Fruit fly (Drosophila melanogaster) whole organism, embryonic: ENCODE data around the gene CG43850.
A peak's percentile ranks its signal among the peaks of the same experiment; 100 is the strongest.

ENCODE experiments used
- Atf-2 ChIP-seq: fragments of 200-800 bp; sonication (Bioruptor generic); optimal IDR thresholded peaks from 2 replicates; lab custom pipeline; 2016; ENCODE audit warnings: missing biosample characterization, missing genetic modification characterization
- B-H1 ChIP-seq: fragments of 200-800 bp; sonication (Bioruptor generic); IDR thresholded peaks from 3 replicates; pipeline ENCODE4 v1.3.6; 2022; ENCODE audit warnings: missing biosample characterization, missing genetic modification characterization
- Blimp-1 ChIP-seq: fragments of 200-800 bp; sonication (Bioruptor generic); optimal IDR thresholded peaks from 3 replicates; lab custom pipeline; 2018; ENCODE audit warnings: missing biosample characterization, missing genetic modification characterization, mild to moderate bottlenecking, moderate library complexity, missing genetic modification reagents
- CG10147 ChIP-seq: fragments of 200-800 bp; sonication (Bioruptor generic); optimal IDR thresholded peaks from 2 replicates; lab custom pipeline; 2019; ENCODE audit warnings: missing biosample characterization, mild to moderate bottlenecking, missing genetic modification characterization, moderate library complexity
- CG10543 ChIP-seq: fragments of 200-800 bp; sonication (Bioruptor generic); optimal IDR thresholded peaks from 3 replicates; lab custom pipeline; 2017; ENCODE audit warnings: missing biosample characterization, mild to moderate bottlenecking, missing genetic modification characterization, moderate library complexity
- CG10565 ChIP-seq: fragments of 200-800 bp; sonication (Bioruptor generic); optimal IDR thresholded peaks from 3 replicates; lab custom pipeline; 2016; ENCODE audit warnings: missing biosample characterization, mild to moderate bottlenecking, missing genetic modification characterization
- CG11085 ChIP-seq: fragments of 200-800 bp; sonication (Bioruptor generic); IDR thresholded peaks from 2 replicates; pipeline ENCODE4 v1.3.6; 2022; ENCODE audit warnings: missing biosample characterization, missing genetic modification characterization
- CG11456 ChIP-seq: fragments of 200-800 bp; sonication (Bioruptor generic); IDR thresholded peaks from 3 replicates; pipeline ENCODE4 v1.3.6; 2022; ENCODE audit warnings: missing biosample characterization, missing genetic modification characterization
- CG12219 ChIP-seq: fragments of 200-800 bp; sonication (Bioruptor generic); optimal IDR thresholded peaks from 3 replicates; lab custom pipeline; 2018; ENCODE audit warnings: missing biosample characterization, mild to moderate bottlenecking, missing genetic modification characterization
- CG13624 ChIP-seq: fragments of 200-800 bp; sonication (Bioruptor generic); optimal IDR thresholded peaks from 2 replicates; lab custom pipeline; 2016; ENCODE audit warnings: missing biosample characterization, missing genetic modification characterization
- CG17359 ChIP-seq: fragments of 200-800 bp; sonication (Bioruptor generic); optimal IDR thresholded peaks from 3 replicates; lab custom pipeline; 2018; ENCODE audit warnings: missing biosample characterization, mild to moderate bottlenecking, missing genetic modification characterization, moderate library complexity
- CG18011 ChIP-seq: fragments of 200-800 bp; sonication (Bioruptor generic); optimal IDR thresholded peaks from 2 replicates; lab custom pipeline; 2017; ENCODE audit warnings: missing biosample characterization, missing genetic modification characterization, mild to moderate bottlenecking, moderate library complexity, missing genotype
- CG18599 ChIP-seq: fragments of 200-800 bp; sonication (Bioruptor generic); optimal IDR thresholded peaks from 3 replicates; lab custom pipeline; 2017; ENCODE audit warnings: missing biosample characterization, missing genetic modification characterization, mild to moderate bottlenecking, moderate library complexity, missing genetic modification reagents
- CG3065 ChIP-seq: fragments of 200-800 bp; sonication (Bioruptor generic); optimal IDR thresholded peaks from 2 replicates; lab custom pipeline; 2016; ENCODE audit warnings: missing biosample characterization, missing genetic modification characterization
- CG6765 ChIP-seq: fragments of 200-800 bp; sonication (Bioruptor generic); optimal IDR thresholded peaks from 3 replicates; lab custom pipeline; 2017; ENCODE audit warnings: missing biosample characterization, mild to moderate bottlenecking, missing genetic modification characterization
- CG7839 ChIP-seq: fragments of 200-800 bp; sonication (Bioruptor generic); optimal IDR thresholded peaks from 3 replicates; lab custom pipeline; 2018; ENCODE audit warnings: missing biosample characterization, mild to moderate bottlenecking, missing genetic modification characterization, moderate library complexity
- CG8944 ChIP-seq: fragments of 200-800 bp; sonication (Bioruptor generic); optimal IDR thresholded peaks from 3 replicates; lab custom pipeline; 2016; ENCODE audit warnings: missing biosample characterization, missing genetic modification characterization
- CG9797 ChIP-seq: fragments of 200-800 bp; sonication (Bioruptor generic); optimal IDR thresholded peaks from 3 replicates; lab custom pipeline; 2018; ENCODE audit warnings: missing biosample characterization, mild to moderate bottlenecking, missing genetic modification characterization
- CG9817 ChIP-seq: fragments of 200-800 bp; sonication (Bioruptor generic); optimal IDR thresholded peaks from 2 replicates; lab custom pipeline; 2018; ENCODE audit warnings: missing biosample characterization, mild to moderate bottlenecking, missing genetic modification characterization, moderate library complexity
- D19A ChIP-seq: fragments of 200-800 bp; optimal IDR thresholded peaks from 3 replicates; lab custom pipeline; 2019; ENCODE audit warnings: missing biosample characterization, mild to moderate bottlenecking, missing genetic modification characterization, moderate library complexity
- Dfd ChIP-seq, 2 experiments: fragments of >200 bp; optimal IDR thresholded peaks; 2 replicates each; lab custom pipeline; 2017; ENCODE audit warnings: missing biosample characterization in 2 of 2, missing genetic modification characterization in 2 of 2
- HLH3B ChIP-seq: fragments of 200-800 bp; sonication (Bioruptor generic); IDR thresholded peaks from 2 replicates; pipeline ENCODE4 v1.3.6; 2022; ENCODE audit warnings: missing biosample characterization, missing genetic modification characterization
- Hmr ChIP-seq: fragments of 200-800 bp; sonication (Bioruptor generic); optimal IDR thresholded peaks from 3 replicates; lab custom pipeline; 2017; ENCODE audit warnings: mild to moderate bottlenecking, missing biosample characterization, missing genetic modification reagents, missing genetic modification characterization
- Lhr ChIP-seq: fragments of 200-800 bp; sonication (Bioruptor generic); optimal IDR thresholded peaks from 3 replicates; lab custom pipeline; 2017; ENCODE audit warnings: mild to moderate bottlenecking, missing biosample characterization, missing genetic modification reagents, missing genetic modification characterization
- Neu2 ChIP-seq: fragments of 200-800 bp; sonication (Bioruptor generic); optimal IDR thresholded peaks from 3 replicates; lab custom pipeline; 2016; ENCODE audit warnings: missing biosample characterization, missing genetic modification characterization, borderline replicate concordance
- Nf-YB ChIP-seq: fragments of 200-800 bp; sonication (Bioruptor generic); optimal IDR thresholded peaks from 3 replicates; lab custom pipeline; 2019; ENCODE audit warnings: missing biosample characterization, mild to moderate bottlenecking, missing genetic modification characterization, moderate library complexity
- Xbp1 ChIP-seq: fragments of 200-800 bp; sonication (Bioruptor generic); optimal IDR thresholded peaks from 3 replicates; lab custom pipeline; 2016; ENCODE audit warnings: missing biosample characterization, mild to moderate bottlenecking, missing genetic modification characterization
- ase ChIP-seq: fragments of 200-800 bp; sonication (Bioruptor generic); IDR thresholded peaks from 3 replicates; pipeline ENCODE4 v1.3.6; 2022; ENCODE audit warnings: missing biosample characterization, missing genetic modification characterization
- az2 ChIP-seq: fragments of 200-800 bp; sonication (Bioruptor generic); optimal IDR thresholded peaks from 3 replicates; lab custom pipeline; 2016; ENCODE audit warnings: missing biosample characterization, missing genetic modification characterization
- cas ChIP-seq: fragments of 200-800 bp; sonication (Bioruptor generic); IDR thresholded peaks from 2 replicates; pipeline ENCODE4 v1.3.6; 2022; ENCODE audit warnings: missing biosample characterization, missing genetic modification characterization
- corto ChIP-seq: fragments of 200-800 bp; sonication (Bioruptor generic); optimal IDR thresholded peaks from 2 replicates; lab custom pipeline; 2016; ENCODE audit warnings: missing biosample characterization, mild to moderate bottlenecking, missing genetic modification characterization, moderate library complexity
- crc ChIP-seq: fragments of 200-800 bp; sonication (Bioruptor generic); optimal IDR thresholded peaks from 2 replicates; lab custom pipeline; 2016; ENCODE audit warnings: missing biosample characterization, missing genetic modification characterization
- dimm ChIP-seq: fragments of 200-800 bp; sonication (Bioruptor generic); IDR thresholded peaks from 2 replicates; pipeline ENCODE4 v1.3.6; 2022; ENCODE audit warnings: missing biosample characterization, missing genetic modification characterization
- fu2 ChIP-seq: fragments of 200-800 bp; sonication (Bioruptor generic); optimal IDR thresholded peaks from 2 replicates; lab custom pipeline; 2016; ENCODE audit warnings: missing biosample characterization, missing genetic modification characterization
- gcm2 ChIP-seq: fragments of 200-800 bp; sonication (Bioruptor generic); optimal IDR thresholded peaks from 2 replicates; lab custom pipeline; 2016; ENCODE audit warnings: missing biosample characterization, missing genetic modification characterization
- ham ChIP-seq: fragments of 200-800 bp; sonication (Bioruptor generic); IDR thresholded peaks from 2 replicates; pipeline ENCODE4 v1.3.6; 2022; ENCODE audit warnings: missing biosample characterization, missing genetic modification characterization
- kay ChIP-seq: fragments of 200-800 bp; sonication (Bioruptor generic); optimal IDR thresholded peaks from 2 replicates; lab custom pipeline; 2016; ENCODE audit warnings: missing biosample characterization, missing genetic modification characterization
- klu ChIP-seq: fragments of 200-800 bp; sonication (Bioruptor generic); IDR thresholded peaks from 2 replicates; pipeline ENCODE4 v1.3.6; 2022; ENCODE audit warnings: missing biosample characterization, missing genetic modification characterization
- kni ChIP-seq: fragments of 200-800 bp; sonication (Bioruptor generic); optimal IDR thresholded peaks from 3 replicates; lab custom pipeline; 2017; ENCODE audit warnings: mild to moderate bottlenecking, missing biosample characterization, missing genetic modification reagents, missing genetic modification characterization
- lbe ChIP-seq: fragments of 200-800 bp; sonication (Bioruptor generic); optimal IDR thresholded peaks from 2 replicates; lab custom pipeline; 2016; ENCODE audit warnings: missing biosample characterization, mild to moderate bottlenecking, missing genetic modification characterization
- nau ChIP-seq: fragments of 200-800 bp; sonication (Bioruptor generic); optimal IDR thresholded peaks from 3 replicates; lab custom pipeline; 2017; ENCODE audit warnings: missing biosample characterization, mild to moderate bottlenecking, missing genetic modification characterization, missing genetic modification reagents
- p53 ChIP-seq: fragments of 200-800 bp; sonication (Bioruptor generic); optimal IDR thresholded peaks from 2 replicates; lab custom pipeline; 2016; ENCODE audit warnings: missing biosample characterization, missing genetic modification characterization
- pfk ChIP-seq: fragments of 200-800 bp; sonication (Bioruptor generic); optimal IDR thresholded peaks from 2 replicates; lab custom pipeline; 2018; ENCODE audit warnings: missing biosample characterization, mild to moderate bottlenecking, missing genetic modification characterization, moderate library complexity
- pita ChIP-seq: fragments of 200-800 bp; sonication (Bioruptor generic); optimal IDR thresholded peaks from 2 replicates; lab custom pipeline; 2017; ENCODE audit warnings: missing biosample characterization, mild to moderate bottlenecking, missing genetic modification characterization
- ro ChIP-seq: fragments of 200-800 bp; sonication (Bioruptor generic); IDR thresholded peaks from 2 replicates; pipeline ENCODE4 v1.3.6; 2022; ENCODE audit warnings: missing biosample characterization, missing genetic modification characterization
- row ChIP-seq: fragments of 200-800 bp; sonication (Bioruptor generic); IDR thresholded peaks from 3 replicates; pipeline ENCODE4 v1.3.6; 2022; ENCODE audit warnings: missing biosample characterization, missing genetic modification characterization
- tap ChIP-seq: fragments of 200-800 bp; optimal IDR thresholded peaks from 3 replicates; lab custom pipeline; 2019; ENCODE audit warnings: missing biosample characterization, mild to moderate bottlenecking, missing genetic modification characterization, moderate library complexity
- tna ChIP-seq: fragments of 200-800 bp; sonication (Bioruptor generic); IDR thresholded peaks from 2 replicates; pipeline ENCODE4 v1.3.6; 2022; ENCODE audit warnings: missing biosample characterization, missing genetic modification characterization; ENCODE audit not compliant: partially characterized antibody
- wdn ChIP-seq: fragments of 200-800 bp; sonication (Bioruptor generic); IDR thresholded peaks from 2 replicates; pipeline ENCODE4 v1.3.6; 2022; ENCODE audit warnings: missing biosample characterization, missing genetic modification characterization
- zen ChIP-seq: fragments of 200-800 bp; sonication (Bioruptor generic); optimal IDR thresholded peaks from 3 replicates; lab custom pipeline; 2018; ENCODE audit warnings: missing biosample characterization, mild to moderate bottlenecking, missing genetic modification characterization, moderate library complexity

Gene CG43850

DNA sequence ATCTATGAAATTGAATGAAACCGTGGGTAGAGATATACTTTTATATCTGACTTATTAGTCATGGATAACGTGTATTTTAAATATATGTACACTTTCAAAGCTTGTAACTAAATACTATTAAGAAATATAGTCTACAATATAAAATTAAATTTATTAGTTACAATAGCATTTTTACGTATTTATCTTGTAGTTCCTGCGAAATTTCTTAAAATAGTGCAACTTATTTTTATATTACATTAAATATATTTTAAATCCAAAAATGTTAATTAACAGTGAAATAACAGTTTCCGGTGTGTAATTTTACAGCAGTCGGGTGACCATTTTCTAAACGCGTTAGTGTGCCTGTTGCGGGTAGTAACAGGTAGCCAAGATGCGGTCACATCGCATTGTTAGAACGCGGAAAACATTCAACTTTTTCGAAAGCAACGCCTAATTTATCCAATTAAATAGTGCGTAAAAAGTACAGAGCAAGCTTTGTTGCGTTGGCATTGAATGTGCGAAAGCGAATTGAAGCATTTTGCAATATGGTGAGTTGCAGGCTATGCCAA is 16.5 kb upstream of the CG43850 start, which contains the start of the genes CG10859 and CG7110 (continued):
- TF ChIP-seq tna (GFP tag; lab: Robert Waterston, UW), result no peak
- no peak for TF ChIP-seq CG18011
- TF ChIP-seq zen (tag; lab: Kevin White, UChicago), result peak; percentile 39
- no peak for TF ChIP-seq gcm2 (GFP tag; lab: Kevin White, UChicago)
- no peak for TF ChIP-seq ham (GFP tag; lab: Robert Waterston, UW)
- no peak for TF ChIP-seq kay (GFP tag; lab: Kevin White, UChicago)
- TF ChIP-seq CG11085, result no peak
- no peak for TF ChIP-seq dimm (GFP tag; lab: Robert Waterston, UW)
- TF ChIP-seq Nf-YB (GFP tag; lab: Kevin White, UChicago), result peak; percentile 10
- TF ChIP-seq CG10543 (GFP tag; lab: Kevin White, UChicago), result peak; percentile 26
- TF ChIP-seq CG8944 (GFP tag; lab: Kevin White, UChicago), result no peak
- TF ChIP-seq nau (GFP tag; lab: Kevin White, UChicago), result peak; percentile 55
- TF ChIP-seq tap (tag; lab: Kevin White, UChicago), result peak; percentile 28
- TF ChIP-seq CG10565 (GFP tag; lab: Kevin White, UChicago), result no peak
- TF ChIP-seq HLH3B (GFP tag; lab: Robert Waterston, UW), result 0 out of 2 replicates have a peak, but pooled peaks have one; percentile 19
- 0 out of 3 replicates have a peak, but pooled peaks have one; percentile 16 for TF ChIP-seq row (GFP tag; lab: Robert Waterston, UW)
- peak; percentile 66 for TF ChIP-seq Hmr (GFP tag; lab: Kevin White, UChicago)
- no peak for TF ChIP-seq crc
- no peak for TF ChIP-seq CG3065 (GFP tag; lab: Kevin White, UChicago)
- no peak for TF ChIP-seq Neu2 (GFP tag; lab: Kevin White, UChicago)
- no peak for TF ChIP-seq cas (GFP tag; lab: Robert Waterston, UW)
- peak; percentile 1 for TF ChIP-seq CG12219 (GFP tag; lab: Kevin White, UChicago)
- no peak for TF ChIP-seq lbe
- TF ChIP-seq CG6765 (GFP tag; lab: Kevin White, UChicago), result peak; percentile 72
- no peak for TF ChIP-seq CG11456 (GFP tag; lab: Robert Waterston, UW)
- no peak for TF ChIP-seq wdn (GFP tag; lab: Robert Waterston, UW)
- TF ChIP-seq CG7839, result peak; percentile 40
- TF ChIP-seq CG18599 (GFP tag; lab: Kevin White, UChicago), result peak; percentile 43
- TF ChIP-seq Dfd (GFP tag; optimal IDR thresholded peaks at IDR 0.05; lab: Kevin White, UChicago), result no peak
- no peak for TF ChIP-seq pita (GFP tag; lab: Kevin White, UChicago)
- peak; percentile 26 for TF ChIP-seq pfk (GFP tag; lab: Kevin White, UChicago)
- peak; percentile 24 for TF ChIP-seq CG9817 (tag; lab: Kevin White, UChicago)
- TF ChIP-seq az2 (GFP tag; lab: Kevin White, UChicago), result no peak
- no peak for TF ChIP-seq kni (GFP tag; lab: Kevin White, UChicago)
- TF ChIP-seq Blimp-1 (GFP tag; lab: Kevin White, UChicago), result no peak
- TF ChIP-seq ase (GFP tag; lab: Robert Waterston, UW), result no peak; the same call in 2 of the 3 replicates
- TF ChIP-seq corto (GFP tag; lab: Kevin White, UChicago), result no peak
- TF ChIP-seq CG10147 (GFP tag; lab: Kevin White, UChicago), result peak; percentile 37
- peak; percentile 7 for TF ChIP-seq CG13624 (GFP tag; lab: Kevin White, UChicago)
- TF ChIP-seq CG17359 (tag; lab: Kevin White, UChicago), result peak; percentile 34
- no peak for TF ChIP-seq klu (GFP tag; lab: Robert Waterston, UW)
- TF ChIP-seq D19A (tag; lab: Kevin White, UChicago), result no peak
- TF ChIP-seq fu2, result no peak
- TF ChIP-seq p53 (GFP tag; lab: Kevin White, UChicago), result no peak
- TF ChIP-seq ro, result no peak
- TF ChIP-seq Lhr, result peak; percentile 50
- TF ChIP-seq Xbp1 (GFP tag; lab: Kevin White, UChicago), result peak; percentile 4
- TF ChIP-seq CG9797 (GFP tag; lab: Kevin White, UChicago), result peak; percentile 77
- no peak for TF ChIP-seq Atf-2 (GFP tag; lab: Kevin White, UChicago)
- TF ChIP-seq B-H1 (GFP tag; lab: Robert Waterston, UW), result no peak
